Worm (Caenorhabditis elegans) whole organism, L4/young adult: ENCODE measurements around the gene srbc-56.

Source experiments
- W03F9.2 ChIP-seq: fragments of 150-350 bp; optimal IDR thresholded peaks from 2 replicates; lab custom pipeline; 2014; ENCODE audit warnings: missing biosample characterization, missing genetic modification characterization
- dao-5 ChIP-seq: sonication (generic microtip); optimal IDR thresholded peaks from 2 replicates; lab custom pipeline; 2016; ENCODE audit warnings: missing genotype, missing genetic modification characterization, moderate library complexity, missing compliant biosample characterization
- him-1 ChIP-seq: sonication (generic microtip); optimal IDR thresholded peaks from 2 replicates; lab custom pipeline; 2016; ENCODE audit warnings: missing genotype, missing genetic modification reagents, missing genetic modification characterization, missing compliant biosample characterization

- TF ChIP-seq him-1 (tag; lab: Kevin White, UChicago) (no peak), dao-5 (tag; lab: Kevin White, UChicago) (no peak), W03F9.2 (tag; lab: Kevin White, UChicago) (no peak)
These were observed 39.1 kb downstream of the srbc-56 start, which contains the start of gene T26E4.4 for ce11 chrV:15792409-15792808.
